Fruit fly (Drosophila melanogaster): ENCODE results near the gene CG14518.

The CG14518 gene

dm6 chr3R:29039704-29040430 lies 15.1 kb downstream of the CG14518 start (continued):
- no peak for TF ChIP-seq pfk (GFP tag; optimal IDR thresholded peaks at IDR 0.05)
- TF ChIP-seq croc (GFP tag; conservative IDR thresholded peaks at IDR 0.05) = no peak
- no peak for TF ChIP-seq bsh (GFP tag; optimal IDR thresholded peaks at IDR 0.05)
- TF ChIP-seq CG34376 (GFP tag; optimal IDR thresholded peaks at IDR 0.05) = no peak
- no peak for TF ChIP-seq ac (GFP tag; optimal IDR thresholded peaks at IDR 0.05)
- TF ChIP-seq CG18262 (tag; optimal IDR thresholded peaks at IDR 0.05) = no peak
- no peak for TF ChIP-seq CG6254 (GFP tag; optimal IDR thresholded peaks at IDR 0.05)
- no peak for TF ChIP-seq Lim3 (GFP tag; IDR thresholded peaks at IDR 0.05)
- no peak for TF ChIP-seq H15 (GFP tag; IDR thresholded peaks at IDR 0.05)
- peak; percentile 28 for TF ChIP-seq gem (tag; optimal IDR thresholded peaks at IDR 0.05)
- TF ChIP-seq hbn (GFP tag; IDR thresholded peaks at IDR 0.05; ENCODE audit: partially characterized antibody) = no peak
- no peak for TF ChIP-seq CG10147 (GFP tag; optimal IDR thresholded peaks at IDR 0.05)
- TF ChIP-seq crp (GFP tag; optimal IDR thresholded peaks at IDR 0.05) = peak in 1 of 2 experiments; percentile 70
- no peak for TF ChIP-seq Optix (GFP tag; IDR thresholded peaks at IDR 0.05)
- no peak for TF ChIP-seq Neu2 (GFP tag; optimal IDR thresholded peaks at IDR 0.05; ENCODE audit: borderline replicate concordance)
- peak; percentile 80 for TF ChIP-seq Ets97D (GFP tag; optimal IDR thresholded peaks at IDR 0.05)
- TF ChIP-seq CG7556 (GFP tag; optimal IDR thresholded peaks at IDR 0.05) = no peak
- TF ChIP-seq Abd-B (GFP tag; optimal IDR thresholded peaks at IDR 0.05) = no peak
- TF ChIP-seq cad (GFP tag; optimal IDR thresholded peaks at IDR 0.05) = no peak
- TF ChIP-seq Hsf (GFP tag; optimal IDR thresholded peaks at IDR 0.05) = peak; percentile 30
- no peak for TF ChIP-seq btn (GFP tag; optimal IDR thresholded peaks at IDR 0.05)
- peak; percentile 57 for TF ChIP-seq CG1603 (tag; optimal IDR thresholded peaks at IDR 0.05)
- no peak; the same call in 2 of the 3 replicates for TF ChIP-seq tgo (GFP tag; IDR thresholded peaks at IDR 0.05)
- TF ChIP-seq CG6683 (GFP tag; optimal IDR thresholded peaks at IDR 0.05) = no peak
- TF ChIP-seq CG4617 (GFP tag; optimal IDR thresholded peaks at IDR 0.05; ENCODE audit: borderline replicate concordance) = peak; percentile 41
- no peak for TF ChIP-seq HmgD (GFP tag; optimal IDR thresholded peaks at IDR 0.05)
- TF ChIP-seq CG10959 (GFP tag; IDR thresholded peaks at IDR 0.05) = no peak
- no peak for TF ChIP-seq gcm2 (GFP tag; optimal IDR thresholded peaks at IDR 0.05)
- no peak for TF ChIP-seq cwo (GFP tag; optimal IDR thresholded peaks at IDR 0.05)
- no peak for TF ChIP-seq Dek (tag; optimal IDR thresholded peaks at IDR 0.05)
- TF ChIP-seq tap (tag; optimal IDR thresholded peaks at IDR 0.05) = no peak
- peak; percentile 48; the same call in 2 of the 3 replicates for TF ChIP-seq ci (GFP tag; IDR thresholded peaks at IDR 0.05)
- 0 out of 2 replicates have a peak, but pooled peaks have one; percentile 28 for TF ChIP-seq HLH3B (GFP tag; IDR thresholded peaks at IDR 0.05)
- no peak for TF ChIP-seq Gsc (GFP tag; IDR thresholded peaks at IDR 0.05)
- no peak for TF ChIP-seq CG17328 (GFP tag; IDR thresholded peaks at IDR 0.05)
- TF ChIP-seq emc (GFP tag; optimal IDR thresholded peaks at IDR 0.05) = no peak
- no peak for TF ChIP-seq CG13424 (tag; optimal IDR thresholded peaks at IDR 0.05)
- no peak for TF ChIP-seq fd64A (GFP tag; optimal IDR thresholded peaks at IDR 0.05)
- TF ChIP-seq amos (GFP tag; IDR thresholded peaks at IDR 0.05; ENCODE audit: partially characterized antibody) = peak; percentile 6; the same call in 1 of the 2 replicates
- TF ChIP-seq ssp (GFP tag; IDR thresholded peaks at IDR 0.05) = no peak
- TF ChIP-seq CG1233 (GFP tag; optimal IDR thresholded peaks at IDR 0.05) = peak; percentile 15
- no peak for TF ChIP-seq Kr (GFP tag; optimal IDR thresholded peaks at IDR 0.05)
- peak; percentile 92 for TF ChIP-seq sens (GFP tag)
- no peak for TF ChIP-seq so (GFP tag; IDR thresholded peaks at IDR 0.05)
- 0 out of 2 replicates have a peak, but pooled peaks have one; percentile 10 for TF ChIP-seq CG6689 (GFP tag; IDR thresholded peaks at IDR 0.05)
- TF ChIP-seq bcd (GFP tag; optimal IDR thresholded peaks at IDR 0.05) = peak; percentile 7
- peak; percentile 20; the same call in 1 of the 2 replicates for TF ChIP-seq CG14014 (GFP tag; IDR thresholded peaks at IDR 0.05)
- TF ChIP-seq pho (GFP tag; optimal IDR thresholded peaks at IDR 0.05) = peak; percentile 44
- no peak for TF ChIP-seq BtbVII (GFP tag; optimal IDR thresholded peaks at IDR 0.05)

Data from whole organism, embryonic.